Fruit fly (Drosophila melanogaster) whole organism, embryonic: ENCODE results near the gene wda.

ENCODE experiments used
- BtbVII ChIP-seq: fragments of 200-800 bp; sonication (Bioruptor generic); optimal IDR thresholded peaks from 3 replicates; lab custom pipeline; 2017; ENCODE audit warnings: missing biosample characterization, mild to moderate bottlenecking, missing genetic modification characterization
- CG10147 ChIP-seq: fragments of 200-800 bp; sonication (Bioruptor generic); optimal IDR thresholded peaks from 2 replicates; lab custom pipeline; 2019; ENCODE audit warnings: missing biosample characterization, mild to moderate bottlenecking, missing genetic modification characterization, moderate library complexity
- CG11093 ChIP-seq: fragments of 200-800 bp; sonication (Bioruptor generic); IDR thresholded peaks from 3 replicates; pipeline ENCODE4 v1.3.6; 2022; ENCODE audit warnings: missing biosample characterization, missing genetic modification characterization
- CG11456 ChIP-seq: fragments of 200-800 bp; sonication (Bioruptor generic); IDR thresholded peaks from 3 replicates; pipeline ENCODE4 v1.3.6; 2022; ENCODE audit warnings: missing biosample characterization, missing genetic modification characterization
- CG12299 ChIP-seq: fragments of 200-800 bp; sonication (Bioruptor generic); optimal IDR thresholded peaks from 2 replicates; lab custom pipeline; 2018; ENCODE audit warnings: missing biosample characterization, mild to moderate bottlenecking, missing genetic modification characterization
- CG12659 ChIP-seq: fragments of 200-800 bp; sonication (Bioruptor generic); optimal IDR thresholded peaks from 3 replicates; lab custom pipeline; 2017; ENCODE audit warnings: mild to moderate bottlenecking, missing biosample characterization, missing genetic modification reagents, missing genetic modification characterization
- CG13123 ChIP-seq: fragments of 200-800 bp; sonication (Bioruptor generic); optimal IDR thresholded peaks from 2 replicates; lab custom pipeline; 2016; ENCODE audit warnings: missing biosample characterization, missing genetic modification characterization
- CG13775 ChIP-seq: fragments of 200-800 bp; sonication (Bioruptor generic); optimal IDR thresholded peaks from 3 replicates; lab custom pipeline; 2017; ENCODE audit warnings: missing biosample characterization, mild to moderate bottlenecking, missing genetic modification characterization
- CG1529 ChIP-seq: fragments of 200-800 bp; sonication (Bioruptor generic); optimal IDR thresholded peaks from 3 replicates; lab custom pipeline; 2018; ENCODE audit warnings: missing biosample characterization, missing genetic modification characterization
- CG15601 ChIP-seq: fragments of 200-800 bp; sonication (Bioruptor generic); optimal IDR thresholded peaks from 3 replicates; lab custom pipeline; 2019; ENCODE audit warnings: missing biosample characterization, mild to moderate bottlenecking, missing genetic modification characterization, moderate library complexity
- CG1602 ChIP-seq: fragments of 200-800 bp; sonication (Bioruptor generic); optimal IDR thresholded peaks from 3 replicates; lab custom pipeline; 2016; ENCODE audit warnings: missing biosample characterization, missing genetic modification characterization
- CG1647 ChIP-seq: fragments of 200-800 bp; sonication (Bioruptor generic); optimal IDR thresholded peaks from 3 replicates; lab custom pipeline; 2016; ENCODE audit warnings: missing biosample characterization, missing genetic modification characterization
- CG16815 ChIP-seq: fragments of 200-800 bp; sonication (Bioruptor generic); optimal IDR thresholded peaks from 3 replicates; lab custom pipeline; 2017; ENCODE audit warnings: missing biosample characterization, mild to moderate bottlenecking, missing genetic modification characterization
- CG1832 ChIP-seq: fragments of 200-800 bp; sonication (Bioruptor generic); optimal IDR thresholded peaks from 2 replicates; lab custom pipeline; 2017; ENCODE audit warnings: missing biosample characterization, mild to moderate bottlenecking, missing genetic modification characterization, inconsistent platforms
- CG31224 ChIP-seq: fragments of 200-800 bp; sonication (Bioruptor generic); IDR thresholded peaks from 2 replicates; pipeline ENCODE4 v1.3.6; 2022; ENCODE audit warnings: missing biosample characterization, missing genetic modification characterization
- CG33557 ChIP-seq: fragments of 200-800 bp; sonication (Bioruptor generic); optimal IDR thresholded peaks from 2 replicates; lab custom pipeline; 2019; ENCODE audit warnings: missing biosample characterization, mild to moderate bottlenecking, missing genetic modification characterization, moderate library complexity
- CG3726 ChIP-seq: fragments of 200-800 bp; sonication (Bioruptor generic); IDR thresholded peaks from 3 replicates; pipeline ENCODE4, ENCODE4 v1.3.6; 2022; ENCODE audit warnings: missing biosample characterization, missing genetic modification characterization
- D ChIP-seq, 2 experiments: fragments of 200-800 bp in 1 of 2; fragments of >200 bp in 1 of 2; sonication (Bioruptor generic) in 1 of 2; optimal IDR thresholded peaks; 2 replicates in 1 of 2; 3 replicates in 1 of 2; lab custom pipeline; 2017; ENCODE audit warnings: mild to moderate bottlenecking in 1 of 2, missing biosample characterization in 1 of 2, missing genetic modification characterization in 1 of 2, missing genetic modification reagents in 1 of 2
- Deaf1 ChIP-seq: fragments of 200-800 bp; optimal IDR thresholded peaks from 3 replicates; lab custom pipeline; 2019; ENCODE audit warnings: missing biosample characterization, mild to moderate bottlenecking, missing genetic modification characterization, moderate library complexity
- Drgx ChIP-seq: fragments of 200-800 bp; sonication (Bioruptor generic); IDR thresholded peaks from 2 replicates; pipeline ENCODE4 v1.3.6; 2022; ENCODE audit warnings: missing biosample characterization, missing genetic modification characterization
- Fer1 ChIP-seq: fragments of 200-800 bp; sonication (Bioruptor generic); optimal IDR thresholded peaks from 2 replicates; lab custom pipeline; 2017; ENCODE audit warnings: missing biosample characterization, mild to moderate bottlenecking, missing genetic modification characterization
- Fer2 ChIP-seq: fragments of 200-800 bp; sonication (Bioruptor generic); optimal IDR thresholded peaks from 2 replicates; lab custom pipeline; 2018; ENCODE audit warnings: missing biosample characterization, mild to moderate bottlenecking, missing genetic modification characterization, moderate library complexity
- HHEX ChIP-seq: fragments of 200-800 bp; sonication (Bioruptor generic); optimal IDR thresholded peaks from 3 replicates; lab custom pipeline; 2017; ENCODE audit warnings: missing biosample characterization, mild to moderate bottlenecking, missing genetic modification characterization, missing genetic modification reagents
- HLHmδ ChIP-seq: fragments of 200-800 bp; sonication (Bioruptor generic); optimal IDR thresholded peaks from 2 replicates; lab custom pipeline; 2018; ENCODE audit warnings: missing biosample characterization, mild to moderate bottlenecking, missing genetic modification characterization, moderate library complexity
- Hr39 ChIP-seq: fragments of >200 bp; optimal IDR thresholded peaks from 2 replicates; lab custom pipeline; 2017
- Meics ChIP-seq: fragments of 200-800 bp; sonication (Bioruptor generic); optimal IDR thresholded peaks from 2 replicates; lab custom pipeline; 2017; ENCODE audit warnings: missing biosample characterization, mild to moderate bottlenecking, missing genetic modification characterization
- NK7.1 ChIP-seq: fragments of 200-800 bp; sonication (Bioruptor generic); optimal IDR thresholded peaks from 3 replicates; lab custom pipeline; 2016; ENCODE audit warnings: missing biosample characterization, missing genetic modification characterization
- Rx ChIP-seq: fragments of 200-800 bp; sonication (Bioruptor generic); IDR thresholded peaks from 2 replicates; pipeline ENCODE4 v1.3.6; 2022; ENCODE audit warnings: missing biosample characterization, missing genetic modification characterization
- cad ChIP-seq: fragments of >200 bp; optimal IDR thresholded peaks from 2 replicates; lab custom pipeline; 2017; ENCODE audit warnings: missing biosample characterization, missing genetic modification characterization
- cg ChIP-seq: fragments of 200-800 bp; sonication (Bioruptor generic); optimal IDR thresholded peaks from 3 replicates; lab custom pipeline; 2019; ENCODE audit warnings: missing biosample characterization, mild to moderate bottlenecking, missing genetic modification characterization, moderate library complexity
- ci ChIP-seq: fragments of 200-800 bp; sonication (Bioruptor generic); IDR thresholded peaks from 3 replicates; pipeline ENCODE4 v1.3.6; 2022; ENCODE audit warnings: missing biosample characterization, missing genetic modification characterization
- emc ChIP-seq: fragments of 200-800 bp; sonication (Bioruptor generic); optimal IDR thresholded peaks from 2 replicates; lab custom pipeline; 2016; ENCODE audit warnings: missing biosample characterization, missing genetic modification characterization
- grn ChIP-seq: fragments of 200-800 bp; sonication (Bioruptor generic); optimal IDR thresholded peaks from 3 replicates; lab custom pipeline; 2017; ENCODE audit warnings: missing biosample characterization, missing genetic modification characterization
- gsb ChIP-seq: fragments of 200-800 bp; sonication (Bioruptor generic); IDR thresholded peaks from 2 replicates; pipeline ENCODE4 v1.3.6; 2022; ENCODE audit warnings: missing biosample characterization, missing genetic modification characterization
- gsb-n ChIP-seq: fragments of 200-800 bp; sonication (Bioruptor generic); optimal IDR thresholded peaks from 3 replicates; lab custom pipeline; 2018; ENCODE audit warnings: missing biosample characterization, mild to moderate bottlenecking, missing genetic modification characterization
- jing ChIP-seq: fragments of 200-800 bp; sonication (Bioruptor generic); optimal IDR thresholded peaks from 2 replicates; lab custom pipeline; 2018; ENCODE audit warnings: missing biosample characterization, mild to moderate bottlenecking, missing genetic modification characterization
- kni ChIP-seq: fragments of 200-800 bp; sonication (Bioruptor generic); optimal IDR thresholded peaks from 3 replicates; lab custom pipeline; 2017; ENCODE audit warnings: mild to moderate bottlenecking, missing biosample characterization, missing genetic modification reagents, missing genetic modification characterization
- lov ChIP-seq, 2 experiments: fragments of 200-800 bp in 1 of 2; fragments of >200 bp in 1 of 2; sonication (Bioruptor generic) in 1 of 2; IDR thresholded peaks in 1 of 2; optimal IDR thresholded peaks in 1 of 2; 2 replicates in 1 of 2; 3 replicates in 1 of 2; pipeline versions ENCODE4 v1.3.6 to Lab custom; 2017 to 2022; ENCODE audit warnings: missing biosample characterization in 1 of 2, missing genetic modification characterization in 1 of 2
- mld ChIP-seq: fragments of 200-800 bp; sonication (Bioruptor generic); IDR thresholded peaks from 3 replicates; pipeline ENCODE4 v1.3.6; 2022; ENCODE audit warnings: missing biosample characterization, missing genetic modification characterization; ENCODE audit not compliant: partially characterized antibody
- oc ChIP-seq: fragments of 200-800 bp; sonication (Bioruptor generic); optimal IDR thresholded peaks from 2 replicates; lab custom pipeline; 2018; ENCODE audit warnings: missing biosample characterization, mild to moderate bottlenecking, missing genetic modification characterization, moderate library complexity
- odd ChIP-seq: fragments of 200-800 bp; sonication (Bioruptor generic); optimal IDR thresholded peaks from 2 replicates; lab custom pipeline; 2017; ENCODE audit warnings: missing biosample characterization, mild to moderate bottlenecking, missing genetic modification characterization
- onecut ChIP-seq: fragments of 200-800 bp; sonication (Bioruptor generic); IDR thresholded peaks from 2 replicates; pipeline ENCODE4 v1.3.6; 2022; ENCODE audit warnings: missing biosample characterization, missing genetic modification characterization
- p53 ChIP-seq: fragments of 200-800 bp; sonication (Bioruptor generic); optimal IDR thresholded peaks from 2 replicates; lab custom pipeline; 2016; ENCODE audit warnings: missing biosample characterization, missing genetic modification characterization
- phol ChIP-seq: fragments of 200-800 bp; sonication (Bioruptor generic); optimal IDR thresholded peaks from 3 replicates; lab custom pipeline; 2018; ENCODE audit warnings: missing biosample characterization, mild to moderate bottlenecking, missing genetic modification characterization, moderate library complexity
- schlank ChIP-seq: fragments of 200-800 bp; sonication (Bioruptor generic); optimal IDR thresholded peaks from 2 replicates; lab custom pipeline; 2018; ENCODE audit warnings: missing biosample characterization, mild to moderate bottlenecking, missing genetic modification characterization
- slbo ChIP-seq: fragments of 200-800 bp; sonication (Bioruptor generic); IDR thresholded peaks from 2 replicates; pipeline ENCODE4 v1.3.6; 2022; ENCODE audit warnings: missing biosample characterization, missing genetic modification characterization
- slou ChIP-seq: fragments of 200-800 bp; sonication (Bioruptor generic); optimal IDR thresholded peaks from 3 replicates; lab custom pipeline; 2016; ENCODE audit warnings: missing biosample characterization, missing genetic modification characterization
- sqz ChIP-seq: fragments of 200-800 bp; sonication (Bioruptor generic); optimal IDR thresholded peaks from 3 replicates; lab custom pipeline; 2018; ENCODE audit warnings: missing biosample characterization, mild to moderate bottlenecking, missing genetic modification characterization
- unpg ChIP-seq: fragments of 200-800 bp; sonication (Bioruptor generic); optimal IDR thresholded peaks from 3 replicates; lab custom pipeline; 2018; ENCODE audit warnings: missing biosample characterization, mild to moderate bottlenecking, missing genetic modification characterization, moderate library complexity
- vvl ChIP-seq: fragments of 200-800 bp; sonication (Bioruptor generic); IDR thresholded peaks from 2 replicates; pipeline ENCODE4 v1.3.6; 2022; ENCODE audit warnings: missing biosample characterization, missing genetic modification characterization

Gene wda

dm6 chr3R:23225266-23225665 is 32.6 kb downstream of the wda start (continued):
- TF ChIP-seq slou (GFP tag; lab: Kevin White, UChicago) (no peak), CG12659 (GFP tag; lab: Kevin White, UChicago) (peak; percentile 48), CG13123 (no peak), cg (GFP tag; lab: Kevin White, UChicago) (no peak), Drgx (GFP tag; lab: Robert Waterston, UW) (0 out of 2 replicates have a peak, but pooled peaks have one; percentile 17), grn (no peak), onecut (GFP tag; lab: Robert Waterston, UW) (no peak), Fer2 (tag; lab: Kevin White, UChicago) (peak; percentile 42), kni (no peak), CG31224 (0 out of 2 replicates have a peak, but pooled peaks have one; percentile 45), CG11456 (GFP tag; lab: Robert Waterston, UW) (peak; percentile 68; the same call in 2 of the 3 replicates), CG15601 (tag; lab: Kevin White, UChicago) (peak; percentile 9), odd (GFP tag; lab: Kevin White, UChicago) (peak; percentile 41), p53 (no peak), jing (GFP tag; lab: Kevin White, UChicago) (no peak), BtbVII (GFP tag; lab: Kevin White, UChicago) (peak; percentile 66), CG11093 (GFP tag; lab: Robert Waterston, UW) (no peak), CG12299 (no peak), Hr39 (lab: Kevin White, UChicago) (no peak), D (optimal IDR thresholded peaks at IDR 0.05; lab: Kevin White, UChicago) (no peak), D (GFP tag; optimal IDR thresholded peaks at IDR 0.05; lab: Kevin White, UChicago) (no peak), gsb (no peak), lov (optimal IDR thresholded peaks at IDR 0.05; lab: Kevin White, UChicago) (no peak), lov (GFP tag; IDR thresholded peaks at IDR 0.05; lab: Robert Waterston, UW) (no peak), oc (no peak), gsb-n (tag; lab: Kevin White, UChicago) (no peak), CG1529 (GFP tag; lab: Kevin White, UChicago) (no peak), CG1647 (GFP tag; lab: Kevin White, UChicago) (peak; percentile 53), Meics (GFP tag; lab: Kevin White, UChicago) (peak; percentile 72), cad (GFP tag; lab: Kevin White, UChicago) (no peak), CG3726 (no peak), CG10147 (GFP tag; lab: Kevin White, UChicago) (peak; percentile 25), CG16815 (GFP tag; lab: Kevin White, UChicago) (no peak), emc (GFP tag; lab: Kevin White, UChicago) (no peak), Fer1 (GFP tag; lab: Kevin White, UChicago) (peak; percentile 66), schlank (tag; lab: Kevin White, UChicago) (peak; percentile 74), sqz (GFP tag; lab: Kevin White, UChicago) (no peak), mld (GFP tag; lab: Robert Waterston, UW) (no peak), CG13775 (peak; percentile 24), HHEX (GFP tag; lab: Kevin White, UChicago) (peak; percentile 53), unpg (GFP tag; lab: Kevin White, UChicago) (no peak), Deaf1 (no peak), vvl (GFP tag; lab: Robert Waterston, UW) (no peak), HLHmδ (no peak), slbo (GFP tag; lab: Robert Waterston, UW) (peak; percentile 32; the same call in 1 of the 2 replicates), Rx (GFP tag; lab: Robert Waterston, UW) (no peak), phol (tag; lab: Kevin White, UChicago) (no peak), NK7.1 (GFP tag; lab: Kevin White, UChicago) (peak; percentile 2), CG1832 (no peak), CG1602 (GFP tag; lab: Kevin White, UChicago) (no peak), ci (GFP tag; lab: Robert Waterston, UW) (0 out of 3 replicates have a peak, but pooled peaks have one; percentile 23), CG33557 (GFP tag; lab: Kevin White, UChicago) (peak; percentile 17)
